Worm (Caenorhabditis elegans): Measurements from ENCODE around the gene gpdh-2.

Gene gpdh-2

ce11 chrIII:9861470-9862342, 2.7 kb upstream of the gpdh-2 start:
- TF ChIP-seq zag-1 (tag; optimal IDR thresholded peaks at IDR 0.05) (no peak), R02D3.7 (tag; optimal IDR thresholded peaks at IDR 0.05) (no peak), unc-39 (tag; optimal IDR thresholded peaks at IDR 0.05) (no peak), skn-1 (tag; optimal IDR thresholded peaks at IDR 0.05) (peak; percentile 46), nhr-25 (tag; optimal IDR thresholded peaks at IDR 0.05) (peak; percentile 19), elt-1 (tag; optimal IDR thresholded peaks at IDR 0.05) (no peak), nhr-12 (tag; optimal IDR thresholded peaks at IDR 0.05) (no peak), ztf-11 (tag; optimal IDR thresholded peaks at IDR 0.05) (no peak), ama-1 (optimal IDR thresholded peaks at IDR 0.05) (no peak), elt-2 (tag; optimal IDR thresholded peaks at IDR 0.05) (peak; percentile 36), sea-2 (GFP tag; optimal IDR thresholded peaks at IDR 0.05) (no peak), nhr-77 (tag; optimal IDR thresholded peaks at IDR 0.05) (no peak), ceh-28 (tag; optimal IDR thresholded peaks at IDR 0.05) (no peak), ceh-82 (tag; optimal IDR thresholded peaks at IDR 0.05) (peak; percentile 4), ceh-9 (tag; optimal IDR thresholded peaks at IDR 0.05) (no peak), eor-1 (tag; optimal IDR thresholded peaks at IDR 0.05) (no peak), fos-1 (tag; optimal IDR thresholded peaks at IDR 0.05) (no peak), tbx-2 (tag; optimal IDR thresholded peaks at IDR 0.05) (peak; percentile 20), nhr-23 (tag; optimal IDR thresholded peaks at IDR 0.05) (no peak), unc-62 (GFP tag; optimal IDR thresholded peaks at IDR 0.05) (no peak), aly-2 (tag; optimal IDR thresholded peaks at IDR 0.05) (no peak), ceh-16 (tag; optimal IDR thresholded peaks at IDR 0.05) (no peak), ZK546.5 (tag; optimal IDR thresholded peaks at IDR 0.05) (no peak), nhr-237 (tag; optimal IDR thresholded peaks at IDR 0.05) (no peak), snpc-4 (tag; optimal IDR thresholded peaks at IDR 0.05) (peak; percentile 9), nhr-43 (tag; optimal IDR thresholded peaks at IDR 0.05; ENCODE audit: poor library complexity, severe bottlenecking) (peak; percentile 26), nhr-67 (tag; optimal IDR thresholded peaks at IDR 0.05) (no peak), mml-1 (tag; optimal IDR thresholded peaks at IDR 0.05) (no peak), ztf-4 (tag; optimal IDR thresholded peaks at IDR 0.05) (no peak), fkh-2 (tag; optimal IDR thresholded peaks at IDR 0.05) (no peak), nfya-1 (tag; optimal IDR thresholded peaks at IDR 0.05; ENCODE audit: insufficient read depth) (peak; percentile 47), egl-5 (tag; optimal IDR thresholded peaks at IDR 0.05) (peak; percentile 62), egl-27 (tag; optimal IDR thresholded peaks at IDR 0.05) (no peak), pqm-1 (tag; optimal IDR thresholded peaks at IDR 0.05) (peak; percentile 15), nhr-76 (tag; optimal IDR thresholded peaks at IDR 0.05) (no peak), daf-12 (tag; optimal IDR thresholded peaks at IDR 0.05) (no peak), fkh-10 (GFP tag; optimal IDR thresholded peaks at IDR 0.05) (no peak), elt-3 (tag; optimal IDR thresholded peaks at IDR 0.05) (peak in 1 of 3 experiments; percentile 38), lin-39 (tag; optimal IDR thresholded peaks at IDR 0.05) (peak; percentile 58), jun-1 (tag; optimal IDR thresholded peaks at IDR 0.05) (peak; percentile 71), lin-15B (tag; optimal IDR thresholded peaks at IDR 0.05) (peak; percentile 10), hmg-11 (tag; optimal IDR thresholded peaks at IDR 0.05) (peak; percentile 53), mdl-1 (tag; optimal IDR thresholded peaks at IDR 0.05) (no peak), pha-4 (tag; optimal IDR thresholded peaks at IDR 0.05) (peak; percentile 50), nhr-11 (tag; optimal IDR thresholded peaks at IDR 0.05) (no peak), nhr-28 (tag; optimal IDR thresholded peaks at IDR 0.05) (no peak), lsy-12 (tag; optimal IDR thresholded peaks at IDR 0.05) (peak; percentile 72)

Data from whole organism, L3 larva.